Worm (Caenorhabditis elegans): ENCODE data around the gene ZK945.8.
A peak's percentile ranks its signal among the peaks of the same experiment; 100 is the strongest.

The ZK945.8 gene

ce11 chrII:10122465-10122864, 14.0 kb downstream of the ZK945.8 start, which contains the start of gene F27E5.7:
Gene F27E5.7, plus strand, starts transcription at chrII:10122765.
- TF ChIP-seq unc-98 (GFP tag; IDR thresholded peaks at IDR 0.05) (no peak), ceh-63 (GFP tag; optimal IDR thresholded peaks at IDR 0.05) (no peak)

ce11 chrII:10127389-10127788, 18.9 kb downstream of the ZK945.8 start, which contains the start of gene F27E5.8:
Gene F27E5.8, minus strand, starts transcription at chrII:10127489.
- no peak for TF ChIP-seq lin-35 (GFP tag; optimal IDR thresholded peaks at IDR 0.05)
- TF ChIP-seq lin-15B (tag; optimal IDR thresholded peaks at IDR 0.05) = no peak
- TF ChIP-seq snpc-4 (tag; optimal IDR thresholded peaks at IDR 0.05) = no peak
- no peak for TF ChIP-seq dsc-1 (tag; optimal IDR thresholded peaks at IDR 0.05)
- no peak for TF ChIP-seq lin-14 (GFP tag; optimal IDR thresholded peaks at IDR 0.05)
- no peak for TF ChIP-seq nhr-237 (tag; optimal IDR thresholded peaks at IDR 0.05)
- TF ChIP-seq unc-98 (GFP tag; IDR thresholded peaks at IDR 0.05) = no peak
- no peak for TF ChIP-seq aha-1 (tag; optimal IDR thresholded peaks at IDR 0.05)

- TF ChIP-seq alr-1 (tag; optimal IDR thresholded peaks at IDR 0.05; ENCODE audit: borderline replicate concordance) (no peak), tbx-2 (tag; optimal IDR thresholded peaks at IDR 0.05) (no peak), fkh-10 (GFP tag; optimal IDR thresholded peaks at IDR 0.05) (no peak), ztf-4 (tag; optimal IDR thresholded peaks at IDR 0.05) (no peak), xbp-1 (tag; optimal IDR thresholded peaks at IDR 0.05) (no peak), hlh-4 (tag; optimal IDR thresholded peaks at IDR 0.05) (no peak), pax-3 (tag; optimal IDR thresholded peaks at IDR 0.05) (no peak), nhr-12 (tag; optimal IDR thresholded peaks at IDR 0.05) (no peak), lin-15B (tag; optimal IDR thresholded peaks at IDR 0.05) (no peak), lir-3 (tag; optimal IDR thresholded peaks at IDR 0.05; ENCODE audit: poor library complexity) (no peak), ztf-11 (tag; optimal IDR thresholded peaks at IDR 0.05) (no peak), irx-1 (tag; optimal IDR thresholded peaks at IDR 0.05) (no peak), ceh-63 (GFP tag; optimal IDR thresholded peaks at IDR 0.05) (no peak)
These were observed 23.3 kb downstream of the ZK945.8 start, which contains the start of gene F27E5.5 for ce11 chrII:10131760-10132159. Gene F27E5.5, minus strand, starts transcription at chrII:10131860.

ce11 chrII:10132818-10133217, 24.4 kb downstream of the ZK945.8 start:
- TF ChIP-seq efl-1 (optimal IDR thresholded peaks at IDR 0.05) = no peak
- peak in 1 of 2 experiments; percentile 18 for TF ChIP-seq efl-1 (GFP tag; optimal IDR thresholded peaks at IDR 0.05 in 1 of 2)
- peak; percentile 82 for TF ChIP-seq hlh-4 (tag; optimal IDR thresholded peaks at IDR 0.05)
- no peak for TF ChIP-seq nhr-28 (tag; optimal IDR thresholded peaks at IDR 0.05)
- TF ChIP-seq fkh-8 (tag; optimal IDR thresholded peaks at IDR 0.05) = peak; percentile 53

DNA sequence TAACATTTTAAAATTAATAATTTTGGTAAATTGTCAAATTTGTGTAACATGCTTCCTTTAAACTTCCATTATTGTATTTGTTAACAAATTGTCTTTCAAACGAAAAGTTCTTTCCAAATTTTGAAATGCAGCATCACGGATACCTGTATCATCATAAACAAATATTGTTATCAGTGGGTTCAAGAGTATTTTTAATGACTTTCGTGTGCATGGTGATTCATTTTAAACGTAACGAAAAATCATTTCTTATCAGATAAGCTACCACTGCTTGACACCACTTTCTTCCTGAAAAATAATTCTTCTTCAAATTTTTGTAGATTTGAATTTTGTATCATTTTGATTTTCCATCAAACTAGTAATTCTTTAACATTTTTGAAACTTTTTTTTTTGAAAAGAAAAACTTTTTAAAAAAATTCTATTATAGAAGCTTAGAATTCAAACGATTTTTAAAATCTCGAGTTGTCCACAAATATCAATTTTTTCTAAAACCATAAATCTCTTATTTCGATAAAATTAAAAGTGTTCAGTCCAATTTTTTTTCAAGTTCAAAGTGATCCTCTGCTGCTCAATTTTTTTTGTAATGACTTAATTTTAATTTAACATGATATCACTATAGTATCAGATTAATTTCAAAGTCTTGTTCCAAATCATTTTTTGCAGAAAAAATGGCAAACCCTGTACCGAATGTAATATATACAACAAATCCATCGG, 26.0 kb downstream of the ZK945.8 start, which contains the start of gene F27E5.9:
Gene F27E5.9 (plus strand): TSS at position 661 of the 711 bp plus-strand sequence.
- TF ChIP-seq Y116A8C.19 (tag; optimal IDR thresholded peaks at IDR 0.05; ENCODE audit: borderline replicate concordance) (no peak), xbp-1 (tag; optimal IDR thresholded peaks at IDR 0.05) (no peak), nhr-19 (GFP tag; conservative IDR thresholded peaks at IDR 0.05) (no peak), egl-13 (tag; optimal IDR thresholded peaks at IDR 0.05) (no peak), tlp-1 (tag; optimal IDR thresholded peaks at IDR 0.05) (peak; percentile 80), lin-15B (tag; optimal IDR thresholded peaks at IDR 0.05) (no peak), lin-35 (GFP tag; optimal IDR thresholded peaks at IDR 0.05) (peak in 1 of 2 experiments; percentile 35), irx-1 (tag; optimal IDR thresholded peaks at IDR 0.05) (no peak), snu-23 (GFP tag; optimal IDR thresholded peaks at IDR 0.05) (no peak), ets-5 (GFP tag; IDR thresholded peaks at IDR 0.05) (no peak), unc-98 (GFP tag; IDR thresholded peaks at IDR 0.05) (no peak), nhr-237 (tag; optimal IDR thresholded peaks at IDR 0.05) (no peak), efl-1 (optimal IDR thresholded peaks at IDR 0.05) (no peak), efl-1 (GFP tag; optimal IDR thresholded peaks at IDR 0.05 in 1 of 2) (peak in 1 of 2 experiments; percentile 78), ceh-90 (tag; optimal IDR thresholded peaks at IDR 0.05) (no peak), fos-1 (tag; optimal IDR thresholded peaks at IDR 0.05) (no peak), sox-4 (tag; optimal IDR thresholded peaks at IDR 0.05) (no peak), fkh-10 (GFP tag; optimal IDR thresholded peaks at IDR 0.05) (no peak), pqm-1 (tag; optimal IDR thresholded peaks at IDR 0.05) (peak; percentile 96), nhr-20 (tag; optimal IDR thresholded peaks at IDR 0.05) (no peak), fkh-8 (tag; optimal IDR thresholded peaks at IDR 0.05) (no peak), lir-3 (tag; optimal IDR thresholded peaks at IDR 0.05; ENCODE audit: poor library complexity) (no peak), nhr-11 (tag; optimal IDR thresholded peaks at IDR 0.05) (no peak), unc-86 (tag; optimal IDR thresholded peaks at IDR 0.05) (no peak), vab-15 (tag; optimal IDR thresholded peaks at IDR 0.05) (no peak), C34B4.2 (tag; optimal IDR thresholded peaks at IDR 0.05) (no peak), elt-2 (tag; optimal IDR thresholded peaks at IDR 0.05) (peak; percentile 92), F16B12.6 (tag; optimal IDR thresholded peaks at IDR 0.05) (no peak), mep-1 (tag; optimal IDR thresholded peaks at IDR 0.05) (no peak), unc-130 (tag; optimal IDR thresholded peaks at IDR 0.05) (no peak)

Measured in whole organism, L1 larva.